Fruit fly (Drosophila melanogaster) ovary, adult (tissue): ENCODE results near the gene CG14273.

Experiments used
- CG17801 ChIP-seq: fragments of 200-800 bp; optimal IDR thresholded peaks from 2 replicates; lab custom pipeline; 2019; ENCODE audit warnings: missing biosample characterization, mild to moderate bottlenecking, missing genetic modification characterization, moderate library complexity; ENCODE audit not compliant: partially characterized antibody

CG14273 gene

DNA sequence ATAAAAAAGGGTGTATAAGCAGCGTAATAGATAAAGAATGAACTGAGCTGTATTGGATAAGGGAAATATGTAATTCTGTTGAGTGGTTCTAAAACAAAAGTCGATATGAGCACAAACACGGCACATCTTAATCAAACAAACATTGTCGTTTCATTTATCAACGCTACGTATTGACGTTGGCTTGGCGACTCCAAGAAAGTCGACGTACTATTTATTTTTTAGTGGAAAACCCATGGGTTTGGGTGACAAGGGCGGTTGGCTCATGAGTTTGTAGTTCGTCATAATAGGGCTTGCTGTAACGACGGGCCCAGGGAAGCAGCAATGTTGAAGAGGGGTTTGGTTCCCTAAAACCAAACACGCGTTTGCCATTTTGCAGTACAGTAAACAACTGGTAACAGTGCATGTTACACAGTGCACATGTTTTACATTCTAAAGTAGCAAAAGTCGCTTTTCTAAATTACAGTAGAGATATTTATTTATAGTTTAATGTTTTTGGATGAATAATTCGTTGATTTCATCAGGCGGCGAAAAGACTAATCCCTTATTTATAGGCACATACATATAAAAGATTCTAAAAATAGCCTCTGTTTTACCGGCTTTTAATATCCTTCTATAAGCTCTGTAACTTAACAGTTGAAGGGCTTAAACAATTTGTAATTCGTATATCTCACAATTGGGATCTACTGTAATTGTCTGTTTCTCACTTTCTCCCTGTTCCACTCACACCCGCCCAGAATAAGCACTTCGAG, 18.9 kb downstream of the CG14273 start:
- peak; percentile 89 for TF ChIP-seq CG17801 (GFP tag; lab: Kevin White, UChicago)

DNA sequence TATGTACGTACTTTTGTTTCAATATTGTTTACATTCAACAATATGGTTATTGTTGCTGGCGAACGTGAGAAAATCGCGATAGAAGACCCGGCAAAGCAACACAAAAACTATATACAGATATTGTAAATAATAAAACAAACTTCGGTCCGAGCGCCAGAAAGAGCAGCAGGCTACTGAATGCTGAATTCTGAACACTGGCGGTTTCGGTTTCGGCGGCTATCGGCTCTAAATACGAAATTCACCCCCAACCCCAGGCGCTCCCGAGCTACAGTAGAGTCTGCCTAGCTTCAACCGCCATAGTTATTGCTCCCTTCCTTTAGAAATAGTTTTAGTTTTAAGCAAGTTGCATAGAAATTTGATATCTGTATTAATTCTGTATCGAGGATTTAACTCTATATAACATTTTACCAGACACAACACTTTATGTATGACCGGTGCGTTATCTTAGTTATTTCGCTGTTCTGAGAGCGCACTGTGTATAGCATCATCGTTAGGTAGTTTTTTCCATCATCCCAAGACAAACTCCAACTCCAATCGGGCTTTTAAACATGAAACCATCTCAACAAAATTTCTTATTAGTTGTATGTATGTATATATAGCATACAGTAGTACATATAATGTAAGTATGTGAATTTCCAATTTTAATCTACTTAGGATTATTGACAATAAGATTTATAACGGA, 19.9 kb downstream of the CG14273 start, which contains the start of gene CG7627:
TSS of gene CG7627 (minus strand) at position 197 of the 682 bp plus-strand sequence.
- TF ChIP-seq CG17801 (GFP tag; lab: Kevin White, UChicago) = peak; percentile 63

- no peak for TF ChIP-seq CG17801 (GFP tag; lab: Kevin White, UChicago)
Observed at dm6 chr2L:8362955-8363285, 20.4 kb downstream of the CG14273 start.

- TF ChIP-seq CG17801 (GFP tag; lab: Kevin White, UChicago) = peak; percentile 53
Observed at dm6 chr2L:8364006-8364956, 21.8 kb downstream of the CG14273 start, which contains the start of the genes RpS13 and CSN8. TSS of gene RpS13 (minus strand) at chr2L:8364662. TSS of gene CSN8 (plus strand) at chr2L:8364855.

DNA sequence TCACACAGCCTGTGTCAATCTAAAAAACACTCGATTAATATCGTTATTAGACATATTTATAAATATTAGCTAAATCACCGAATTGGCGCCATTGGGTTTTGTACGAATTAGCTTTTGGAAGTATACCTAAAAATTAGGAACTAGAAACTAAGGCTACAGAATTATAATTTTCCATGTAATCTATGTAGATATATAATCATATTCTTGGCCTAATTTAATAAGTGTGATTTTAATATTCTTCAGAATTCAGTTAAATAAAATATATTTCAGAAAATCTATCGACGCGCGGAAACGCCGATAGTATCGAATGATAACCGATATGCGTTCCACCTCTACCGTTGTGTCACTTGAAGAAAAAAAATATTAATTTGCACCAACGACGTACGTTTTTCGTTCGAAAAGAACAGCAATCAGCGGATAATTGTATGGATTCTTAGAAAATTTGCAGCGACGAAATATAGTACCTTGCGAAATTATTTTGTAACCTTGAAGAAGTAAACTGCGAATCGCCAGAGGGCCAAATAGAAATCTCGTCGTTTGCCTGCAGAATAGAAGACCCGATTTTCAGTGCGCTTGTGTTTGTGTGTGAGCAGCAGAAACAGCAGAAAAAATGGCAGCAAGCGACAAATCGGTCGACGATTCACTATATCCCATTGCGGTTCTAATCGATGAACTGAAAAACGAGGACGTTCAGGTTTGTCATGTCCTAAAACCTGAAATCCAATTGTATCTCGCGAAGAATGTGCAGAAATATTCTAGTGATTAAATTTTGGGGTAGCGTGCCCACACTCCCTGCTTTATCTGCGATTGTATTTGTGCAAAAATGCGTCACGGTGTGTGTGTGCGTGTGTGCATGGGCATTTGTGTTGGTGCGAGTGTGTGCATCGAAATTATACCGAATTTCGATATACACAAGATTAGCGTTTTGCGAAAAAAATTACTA, 23.5 kb downstream of the CG14273 start, which contains the start of gene Pp2A-29B:
TSS of gene Pp2A-29B (plus strand) at position 338 of the 943 bp plus-strand sequence.
- TF ChIP-seq CG17801 (GFP tag; lab: Kevin White, UChicago) = peak; percentile 32

- TF ChIP-seq CG17801 (GFP tag; lab: Kevin White, UChicago) = peak; percentile 80
Observed at dm6 chr2L:8370364-8371326, 28.1 kb downstream of the CG14273 start, which contains the start of gene CG17292. TSS of gene CG17292 (plus strand) at chr2L:8370454.

DNA sequence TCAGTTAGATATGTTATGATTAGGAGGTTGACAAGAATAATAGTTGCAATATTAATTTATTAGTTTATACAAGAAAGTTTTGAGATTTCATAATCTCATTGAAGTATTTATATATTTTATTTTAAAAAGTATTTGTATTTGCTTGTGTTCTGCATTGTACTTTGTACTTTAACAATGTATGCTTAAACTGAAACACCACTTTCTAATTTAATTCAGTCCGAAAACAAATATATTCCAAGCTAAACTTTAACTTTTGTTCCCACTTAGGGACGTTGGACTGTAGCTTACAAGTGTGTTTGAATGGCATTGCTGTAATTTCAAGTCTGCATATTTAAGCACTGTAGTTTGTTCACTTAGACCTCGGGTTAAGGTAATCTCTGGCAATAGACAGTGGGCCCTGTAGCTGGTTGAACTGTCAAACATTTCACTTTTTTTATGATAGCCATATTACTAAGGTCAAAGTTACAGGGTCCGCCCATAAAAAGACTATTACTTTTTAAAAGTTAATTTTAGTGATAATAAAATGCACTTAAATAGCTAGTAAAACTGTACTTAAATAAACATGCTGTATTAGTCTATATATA, 29.0 kb downstream of the CG14273 start:
- TF ChIP-seq CG17801 (GFP tag; lab: Kevin White, UChicago) = peak; percentile 49

dm6 chr2L:8372248-8372647, 29.8 kb downstream of the CG14273 start:
- TF ChIP-seq CG17801 (GFP tag; lab: Kevin White, UChicago) = no peak

- peak; percentile 12 for TF ChIP-seq CG17801 (GFP tag; lab: Kevin White, UChicago)
Observed at dm6 chr2L:8374235-8374634, 31.7 kb downstream of the CG14273 start, which contains the start of gene Wdr82. TSS of gene Wdr82 (plus strand) at chr2L:8374461.

DNA sequence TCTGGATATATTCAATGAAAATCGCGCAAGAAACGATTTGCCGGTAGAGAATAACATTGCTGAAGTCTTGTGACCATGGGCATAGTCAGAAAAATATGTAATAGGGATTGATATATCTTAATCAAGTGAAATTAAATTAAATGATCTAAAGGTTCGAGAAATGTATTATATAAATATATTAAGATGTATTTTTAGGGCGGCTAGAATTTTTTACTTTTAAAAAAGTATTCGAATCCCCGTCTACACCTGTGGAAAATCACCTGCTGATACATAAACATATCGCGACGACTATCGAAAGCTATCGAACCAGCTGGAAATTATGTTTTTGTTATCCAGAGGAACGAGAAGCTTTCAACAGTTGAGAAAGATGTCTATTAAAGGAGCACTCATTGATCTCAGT, 34.2 kb downstream of the CG14273 start, which contains the start of the genes CG13390 and CG17294:
TSS of gene CG13390 (minus strand) at position 81 of the 400 bp plus-strand sequence.
TSS of gene CG17294 (plus strand) at position 319 of the 400 bp plus-strand sequence.
- peak; percentile 100 for TF ChIP-seq CG17801 (GFP tag; lab: Kevin White, UChicago)

dm6 chr2L:8381508-8382036, 39.1 kb downstream of the CG14273 start, which contains the start of gene AlaRS:
TSS of gene AlaRS (minus strand) at chr2L:8381764.
- peak; percentile 72 for TF ChIP-seq CG17801 (GFP tag; lab: Kevin White, UChicago)
